Fruit fly (Drosophila melanogaster): ENCODE data around the gene Rpp30.

Rpp30 gene

DNA sequence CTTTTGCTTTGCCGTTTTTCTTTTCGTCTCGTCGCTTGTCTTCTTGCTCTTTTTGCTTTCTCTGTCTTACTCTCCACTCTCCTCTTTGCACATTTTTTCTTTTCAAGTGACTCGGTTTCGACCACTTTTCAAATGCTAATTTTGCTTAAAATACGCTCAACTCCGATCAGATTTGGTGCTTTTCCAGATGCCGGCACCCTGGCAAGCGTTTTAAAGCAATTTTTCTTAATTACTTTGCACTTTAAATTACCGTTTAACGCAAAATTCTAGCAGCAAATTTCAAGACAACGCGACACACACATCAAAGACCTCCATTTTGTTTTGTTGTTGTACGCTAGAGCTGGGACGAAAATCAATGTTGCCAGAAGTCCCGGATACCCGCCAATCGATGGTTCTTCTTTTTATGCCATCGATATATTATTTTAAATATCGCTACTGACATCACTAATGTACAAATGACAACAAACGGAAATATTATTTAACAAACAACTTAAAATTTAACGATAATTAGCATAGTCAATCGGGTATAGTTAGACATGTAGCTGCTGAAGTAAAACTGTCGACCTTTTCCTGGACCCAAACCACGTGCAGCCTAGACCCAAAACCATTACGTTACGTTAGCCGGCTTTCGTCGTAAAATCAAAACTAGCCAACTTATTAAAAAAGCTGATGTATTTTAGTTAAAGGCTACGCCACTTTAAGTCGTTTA is 1.5 kb downstream of the Rpp30 start, which contains the start of gene kis (continued):
- no peak for TF ChIP-seq Hr4 (GFP tag; optimal IDR thresholded peaks at IDR 0.05)
- TF ChIP-seq fkh (GFP tag; optimal IDR thresholded peaks at IDR 0.05) = peak; percentile 61
- peak; percentile 84 for TF ChIP-seq Eip78C (GFP tag)
- TF ChIP-seq Hr38 (GFP tag; optimal IDR thresholded peaks at IDR 0.05) = no peak
- no peak for TF ChIP-seq CG4318 (GFP tag; optimal IDR thresholded peaks at IDR 0.05)
- TF ChIP-seq fd59A (GFP tag; optimal IDR thresholded peaks at IDR 0.05) = no peak
- peak; percentile 23 for TF ChIP-seq CG1621 (tag; optimal IDR thresholded peaks at IDR 0.05)
- TF ChIP-seq lz (GFP tag; optimal IDR thresholded peaks at IDR 0.05) = peak; percentile 11
- no peak for TF ChIP-seq spab (GFP tag; optimal IDR thresholded peaks at IDR 0.05)
- no peak for TF ChIP-seq Sox15 (GFP tag; optimal IDR thresholded peaks at IDR 0.05)
- no peak for TF ChIP-seq CG10631 (GFP tag; optimal IDR thresholded peaks at IDR 0.05)
- TF ChIP-seq dsx (GFP tag; optimal IDR thresholded peaks at IDR 0.05; ENCODE audit: poor library complexity, severe bottlenecking) = peak; percentile 25
- TF ChIP-seq acj6 (GFP tag; optimal IDR thresholded peaks at IDR 0.05) = no peak
- TF ChIP-seq net (GFP tag; optimal IDR thresholded peaks at IDR 0.05) = peak; percentile 19
- TF ChIP-seq eg (GFP tag; IDR thresholded peaks at IDR 0.05) = no peak; the same call in 2 of the 3 replicates

DNA sequence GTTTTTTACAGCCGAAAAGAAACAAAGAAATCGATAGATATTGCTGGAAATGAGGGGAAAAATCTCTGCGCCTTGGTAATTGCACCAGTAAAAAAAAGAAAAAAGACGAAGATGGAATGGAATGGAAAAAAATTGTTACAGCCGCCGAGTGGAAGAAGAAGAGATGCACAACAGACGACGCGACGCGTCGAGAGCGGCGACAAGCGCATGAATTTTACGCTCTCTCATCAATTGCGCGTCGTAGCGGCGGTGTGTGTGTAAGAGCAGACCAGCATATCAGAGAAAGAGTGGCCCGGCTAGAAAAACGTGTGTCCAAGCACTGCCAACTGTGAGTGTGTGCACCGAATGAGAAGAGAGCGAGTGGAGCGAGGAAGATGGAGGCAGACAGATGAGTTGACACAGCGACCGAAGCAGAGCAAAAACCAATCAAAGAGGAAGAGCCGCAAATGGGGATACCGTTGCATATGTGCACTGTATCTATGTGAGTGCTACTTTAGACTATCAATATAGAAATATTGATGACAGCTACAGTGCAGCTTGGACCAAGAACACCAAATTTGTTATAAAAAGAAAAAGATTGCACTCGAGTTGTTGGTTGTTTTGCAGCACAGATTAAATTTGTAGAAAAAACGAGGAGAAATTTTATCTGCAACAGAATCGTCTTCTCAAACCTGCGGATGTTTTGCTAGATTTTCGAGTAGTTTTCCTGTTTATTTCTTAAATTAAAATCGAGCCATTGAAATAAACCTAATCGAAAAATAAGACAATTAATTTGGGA is 2.9 kb downstream of the Rpp30 start:
- TF ChIP-seq CG6163 (GFP tag; IDR thresholded peaks at IDR 0.05) = peak; percentile 38
- peak; percentile 4 for TF ChIP-seq lz (GFP tag; optimal IDR thresholded peaks at IDR 0.05)
- TF ChIP-seq CG10669 (GFP tag; optimal IDR thresholded peaks at IDR 0.05) = peak; percentile 57
- TF ChIP-seq CG9139 (GFP tag; optimal IDR thresholded peaks at IDR 0.05) = peak; percentile 26
- no peak for TF ChIP-seq Sox15 (GFP tag; optimal IDR thresholded peaks at IDR 0.05)
- peak; percentile 36 for TF ChIP-seq CG31627 (GFP tag; optimal IDR thresholded peaks at IDR 0.05)
- TF ChIP-seq Met (GFP tag; optimal IDR thresholded peaks at IDR 0.05) = peak; percentile 48
- TF ChIP-seq vri (GFP tag; optimal IDR thresholded peaks at IDR 0.05) = no peak
- peak; percentile 62 for TF ChIP-seq Eip75B (GFP tag; optimal IDR thresholded peaks at IDR 0.05)
- peak; percentile 28 for TF ChIP-seq topi (GFP tag; optimal IDR thresholded peaks at IDR 0.05)
- TF ChIP-seq spab (GFP tag; optimal IDR thresholded peaks at IDR 0.05) = peak; percentile 35
- TF ChIP-seq OdsH (GFP tag; optimal IDR thresholded peaks at IDR 0.05) = peak; percentile 75
- TF ChIP-seq Smox (GFP tag; optimal IDR thresholded peaks at IDR 0.05) = no peak
- TF ChIP-seq salr (GFP tag; optimal IDR thresholded peaks at IDR 0.05) = peak; percentile 34 to 85
- peak; percentile 42 for TF ChIP-seq CG3919 (GFP tag; optimal IDR thresholded peaks at IDR 0.05)
- peak; percentile 87 for TF ChIP-seq CG32006 (GFP tag; optimal IDR thresholded peaks at IDR 0.05)
- peak; percentile 64; the same call in 2 of the 3 replicates for TF ChIP-seq eg (GFP tag; IDR thresholded peaks at IDR 0.05)
- TF ChIP-seq CG4318 (GFP tag; optimal IDR thresholded peaks at IDR 0.05) = peak; percentile 74
- no peak for TF ChIP-seq Eip93F (GFP tag; optimal IDR thresholded peaks at IDR 0.05)
- TF ChIP-seq ss (GFP tag; optimal IDR thresholded peaks at IDR 0.05) = peak; percentile 68 to 76
- peak; percentile 46 for TF ChIP-seq CG10631 (GFP tag; optimal IDR thresholded peaks at IDR 0.05)
- TF ChIP-seq Sox102F (GFP tag; optimal IDR thresholded peaks at IDR 0.05) = no peak
- peak; percentile 23 for TF ChIP-seq Hr39 (GFP tag; optimal IDR thresholded peaks at IDR 0.05)
- TF ChIP-seq acj6 (GFP tag; optimal IDR thresholded peaks at IDR 0.05) = peak; percentile 61
- TF ChIP-seq CG11294 (GFP tag; IDR thresholded peaks at IDR 0.05) = peak; percentile 54; the same call in 1 of the 2 replicates
- no peak for TF ChIP-seq CG8319 (GFP tag; optimal IDR thresholded peaks at IDR 0.05)
- TF ChIP-seq Lpt (GFP tag; optimal IDR thresholded peaks at IDR 0.05) = peak; percentile 25
- TF ChIP-seq Sox14 (GFP tag; optimal IDR thresholded peaks at IDR 0.05) = peak; percentile 42
- TF ChIP-seq Gug (GFP tag; IDR thresholded peaks at IDR 0.05) = peak; percentile 64
- TF ChIP-seq CG6792 (GFP tag; optimal IDR thresholded peaks at IDR 0.05) = peak; percentile 6
- no peak for TF ChIP-seq Blimp-1 (GFP tag; optimal IDR thresholded peaks at IDR 0.05)
- TF ChIP-seq cyc (GFP tag; optimal IDR thresholded peaks at IDR 0.05) = peak; percentile 39
- peak; percentile 50 for TF ChIP-seq CG6808 (GFP tag; optimal IDR thresholded peaks at IDR 0.05)
- TF ChIP-seq Ets96B (tag; optimal IDR thresholded peaks at IDR 0.05) = peak; percentile 48
- peak; percentile 9 for TF ChIP-seq CG1621 (tag; optimal IDR thresholded peaks at IDR 0.05)
- peak; percentile 56 for TF ChIP-seq CG6854 (GFP tag; optimal IDR thresholded peaks at IDR 0.05)
- peak; percentile 68 for TF ChIP-seq achi (GFP tag; optimal IDR thresholded peaks at IDR 0.05)
- TF ChIP-seq pdm3 (GFP tag; optimal IDR thresholded peaks at IDR 0.05) = peak; percentile 75
- peak; percentile 63 for TF ChIP-seq net (GFP tag; optimal IDR thresholded peaks at IDR 0.05)
- no peak for TF ChIP-seq fd85E (GFP tag; optimal IDR thresholded peaks at IDR 0.05)
